Fruit fly (Drosophila melanogaster) whole organism, embryonic: ENCODE results near the gene fok.

Source experiments
- B-H1 ChIP-seq: fragments of 200-800 bp; sonication (Bioruptor generic); IDR thresholded peaks from 3 replicates; pipeline ENCODE4 v1.3.6; 2022; ENCODE audit warnings: missing biosample characterization, missing genetic modification characterization
- Bgb ChIP-seq: fragments of 200-800 bp; sonication (Bioruptor generic); IDR thresholded peaks from 2 replicates; pipeline ENCODE4 v1.3.6; 2022; ENCODE audit warnings: missing biosample characterization, missing genetic modification characterization; ENCODE audit not compliant: partially characterized antibody
- CG10431 ChIP-seq: fragments of 200-800 bp; sonication (Bioruptor generic); optimal IDR thresholded peaks from 3 replicates; lab custom pipeline; 2018; ENCODE audit warnings: missing biosample characterization, mild to moderate bottlenecking, missing genetic modification characterization
- CG14050 ChIP-seq: fragments of 200-800 bp; sonication (Bioruptor generic); IDR thresholded peaks from 3 replicates; pipeline ENCODE4 v1.3.6; 2022; ENCODE audit warnings: missing biosample characterization, missing genetic modification characterization
- CG16779 ChIP-seq: fragments of 200-800 bp; sonication (Bioruptor generic); IDR thresholded peaks from 2 replicates; pipeline ENCODE4 v1.3.6; 2022; ENCODE audit warnings: missing biosample characterization, missing genetic modification characterization
- CG17385 ChIP-seq: fragments of 200-800 bp; sonication (Bioruptor generic); optimal IDR thresholded peaks from 3 replicates; lab custom pipeline; 2018; ENCODE audit warnings: missing biosample characterization, mild to moderate bottlenecking, missing genetic modification characterization
- CG18599 ChIP-seq: fragments of 200-800 bp; sonication (Bioruptor generic); optimal IDR thresholded peaks from 3 replicates; lab custom pipeline; 2017; ENCODE audit warnings: missing biosample characterization, missing genetic modification characterization, mild to moderate bottlenecking, moderate library complexity, missing genetic modification reagents
- CG2712 ChIP-seq: fragments of 200-800 bp; optimal IDR thresholded peaks from 3 replicates; lab custom pipeline; 2019; ENCODE audit warnings: missing biosample characterization, mild to moderate bottlenecking, missing genetic modification characterization, moderate library complexity
- CG31388 ChIP-seq: fragments of 200-800 bp; sonication (Bioruptor generic); optimal IDR thresholded peaks from 2 replicates; lab custom pipeline; 2016; ENCODE audit warnings: missing biosample characterization, missing genetic modification characterization
- CG34422 ChIP-seq: fragments of 200-800 bp; sonication (Bioruptor generic); IDR thresholded peaks from 3 replicates; pipeline ENCODE4 v1.3.6; 2022; ENCODE audit warnings: missing biosample characterization, missing genetic modification characterization
- CG4707 ChIP-seq: fragments of 200-800 bp; sonication (Bioruptor generic); optimal IDR thresholded peaks from 2 replicates; lab custom pipeline; 2018; ENCODE audit warnings: missing biosample characterization, mild to moderate bottlenecking, missing genetic modification characterization, moderate library complexity
- CG6272 ChIP-seq: fragments of 200-800 bp; sonication (Bioruptor generic); IDR thresholded peaks from 2 replicates; pipeline ENCODE4 v1.3.6; 2022; ENCODE audit warnings: missing biosample characterization, missing genetic modification characterization
- CG6791 ChIP-seq: fragments of 200-800 bp; sonication (Bioruptor generic); IDR thresholded peaks from 3 replicates; pipeline ENCODE4 v1.3.6; 2022; ENCODE audit warnings: missing biosample characterization, missing genetic modification characterization; ENCODE audit not compliant: partially characterized antibody
- Dref ChIP-seq: fragments of 200-800 bp; sonication (Bioruptor generic); IDR thresholded peaks from 2 replicates; pipeline ENCODE4 v1.3.6; 2022; ENCODE audit warnings: missing biosample characterization, missing genetic modification characterization
- Eip74EF ChIP-seq, 2 experiments: fragments of 200-800 bp in 1 of 2; fragments of >200 bp in 1 of 2; sonication (Bioruptor generic) in 1 of 2; optimal IDR thresholded peaks; 2 replicates each; lab custom pipeline; 2017 to 2019; ENCODE audit warnings: missing biosample characterization in 2 of 2, missing genetic modification characterization in 2 of 2, mild to moderate bottlenecking in 1 of 2, moderate library complexity in 1 of 2
- MESR4 ChIP-seq: fragments of 200-800 bp; sonication (Bioruptor generic); optimal IDR thresholded peaks from 2 replicates; lab custom pipeline; 2018; ENCODE audit warnings: missing biosample characterization, mild to moderate bottlenecking, missing genetic modification characterization, moderate library complexity
- Meics ChIP-seq: fragments of 200-800 bp; sonication (Bioruptor generic); optimal IDR thresholded peaks from 2 replicates; lab custom pipeline; 2017; ENCODE audit warnings: missing biosample characterization, mild to moderate bottlenecking, missing genetic modification characterization
- Mrtf ChIP-seq: fragments of 200-800 bp; sonication (Bioruptor generic); IDR thresholded peaks from 3 replicates; pipeline ENCODE4 v1.3.6; 2022; ENCODE audit warnings: missing biosample characterization, missing genetic modification characterization
- Myb ChIP-seq: fragments of 200-800 bp; sonication (Bioruptor generic); optimal IDR thresholded peaks from 2 replicates; lab custom pipeline; 2016; ENCODE audit warnings: missing biosample characterization, missing genetic modification characterization
- Poxn ChIP-seq: fragments of 200-800 bp; sonication (Bioruptor generic); IDR thresholded peaks from 2 replicates; pipeline ENCODE4 v1.3.6; 2022; ENCODE audit warnings: missing biosample characterization, missing genetic modification characterization
- Tbp ChIP-seq: fragments of >200 bp; optimal IDR thresholded peaks from 2 replicates; lab custom pipeline; 2018; ENCODE audit warnings: missing biosample characterization, missing genetic modification characterization
- Vsx1 ChIP-seq: fragments of 200-800 bp; sonication (Bioruptor generic); optimal IDR thresholded peaks from 2 replicates; lab custom pipeline; 2017; ENCODE audit warnings: missing biosample characterization, mild to moderate bottlenecking, missing genetic modification characterization, missing genetic modification reagents
- abd-A ChIP-seq: fragments of 200-800 bp; sonication (Bioruptor generic); optimal IDR thresholded peaks from 3 replicates; lab custom pipeline; 2019; ENCODE audit warnings: missing biosample characterization, mild to moderate bottlenecking, missing genetic modification characterization, moderate library complexity
- ac ChIP-seq: fragments of 200-800 bp; sonication (Bioruptor generic); optimal IDR thresholded peaks from 3 replicates; lab custom pipeline; 2017; ENCODE audit warnings: missing biosample characterization, mild to moderate bottlenecking, missing genetic modification characterization
- ap ChIP-seq: fragments of 200-800 bp; sonication (Bioruptor generic); IDR thresholded peaks from 2 replicates; pipeline ENCODE4 v1.3.6; 2022; ENCODE audit warnings: missing biosample characterization, missing genetic modification characterization
- az2 ChIP-seq: fragments of 200-800 bp; sonication (Bioruptor generic); optimal IDR thresholded peaks from 3 replicates; lab custom pipeline; 2016; ENCODE audit warnings: missing biosample characterization, missing genetic modification characterization
- bigmax ChIP-seq: fragments of 200-800 bp; sonication (Bioruptor generic); optimal IDR thresholded peaks from 2 replicates; lab custom pipeline; 2018; ENCODE audit warnings: missing biosample characterization, mild to moderate bottlenecking, missing genetic modification characterization
- bowl ChIP-seq: fragments of 200-800 bp; sonication (Bioruptor generic); IDR thresholded peaks from 2 replicates; pipeline ENCODE4 v1.3.6; 2022; ENCODE audit warnings: missing biosample characterization, missing genetic modification characterization
- bsh ChIP-seq, 2 experiments: fragments of 200-800 bp; sonication (Bioruptor generic); optimal IDR thresholded peaks; 2 replicates each; lab custom pipeline; 2017 to 2018; ENCODE audit warnings: mild to moderate bottlenecking in 2 of 2, missing biosample characterization in 2 of 2, missing genetic modification characterization in 2 of 2, moderate library complexity in 1 of 2
- btn ChIP-seq: fragments of 200-800 bp; sonication (Bioruptor generic); optimal IDR thresholded peaks from 2 replicates; lab custom pipeline; 2016; ENCODE audit warnings: missing biosample characterization, missing genetic modification characterization
- cg ChIP-seq: fragments of 200-800 bp; sonication (Bioruptor generic); optimal IDR thresholded peaks from 3 replicates; lab custom pipeline; 2019; ENCODE audit warnings: missing biosample characterization, mild to moderate bottlenecking, missing genetic modification characterization, moderate library complexity
- croc ChIP-seq: fragments of 200-800 bp; sonication (Bioruptor generic); conservative IDR thresholded peaks from 3 replicates; pipeline ENCODE4 v1.3.6; 2022; ENCODE audit warnings: missing biosample characterization, missing genetic modification characterization
- esg ChIP-seq: fragments of 200-800 bp; sonication (Bioruptor generic); conservative IDR thresholded peaks from 2 replicates; pipeline ENCODE4 v1.3.6; 2022; ENCODE audit warnings: missing biosample characterization, missing genetic modification characterization
- gfzf ChIP-seq: fragments of 200-800 bp; sonication (Bioruptor generic); optimal IDR thresholded peaks from 2 replicates; lab custom pipeline; 2016; ENCODE audit warnings: missing biosample characterization, mild to moderate bottlenecking, missing genetic modification characterization, moderate library complexity
- grn ChIP-seq: fragments of 200-800 bp; sonication (Bioruptor generic); optimal IDR thresholded peaks from 3 replicates; lab custom pipeline; 2017; ENCODE audit warnings: missing biosample characterization, missing genetic modification characterization
- gro ChIP-seq: fragments of 200-800 bp; sonication (Bioruptor generic); optimal IDR thresholded peaks from 2 replicates; lab custom pipeline; 2016; ENCODE audit warnings: missing biosample characterization, missing genetic modification characterization
- gsb-n ChIP-seq: fragments of 200-800 bp; sonication (Bioruptor generic); optimal IDR thresholded peaks from 3 replicates; lab custom pipeline; 2018; ENCODE audit warnings: missing biosample characterization, mild to moderate bottlenecking, missing genetic modification characterization
- h ChIP-seq: fragments of >200 bp; optimal IDR thresholded peaks from 2 replicates; lab custom pipeline; 2017
- ind ChIP-seq: fragments of 200-800 bp; sonication (Bioruptor generic); optimal IDR thresholded peaks from 3 replicates; lab custom pipeline; 2016; ENCODE audit warnings: missing biosample characterization, missing genetic modification characterization
- oc ChIP-seq: fragments of 200-800 bp; sonication (Bioruptor generic); optimal IDR thresholded peaks from 2 replicates; lab custom pipeline; 2018; ENCODE audit warnings: missing biosample characterization, mild to moderate bottlenecking, missing genetic modification characterization, moderate library complexity
- pb ChIP-seq: fragments of 200-800 bp; sonication (Bioruptor generic); optimal IDR thresholded peaks from 3 replicates; lab custom pipeline; 2016; ENCODE audit warnings: missing biosample characterization, missing genetic modification characterization
- peb ChIP-seq: fragments of 200-800 bp; sonication (Bioruptor generic); IDR thresholded peaks from 2 replicates; pipeline ENCODE4 v1.3.6; 2022; ENCODE audit warnings: missing biosample characterization, missing genetic modification characterization
- schlank ChIP-seq: fragments of 200-800 bp; sonication (Bioruptor generic); optimal IDR thresholded peaks from 2 replicates; lab custom pipeline; 2018; ENCODE audit warnings: missing biosample characterization, mild to moderate bottlenecking, missing genetic modification characterization
- scrt ChIP-seq: fragments of 200-800 bp; sonication (Bioruptor generic); optimal IDR thresholded peaks from 2 replicates; lab custom pipeline; 2018; ENCODE audit warnings: missing biosample characterization, mild to moderate bottlenecking, missing genetic modification characterization, moderate library complexity
- shn ChIP-seq: fragments of 200-800 bp; sonication (Bioruptor generic); optimal IDR thresholded peaks from 3 replicates; lab custom pipeline; 2016; ENCODE audit warnings: missing biosample characterization, missing genetic modification characterization
- sob ChIP-seq: fragments of 200-800 bp; sonication (Bioruptor generic); IDR thresholded peaks from 2 replicates; pipeline ENCODE4 v1.3.6; 2022; ENCODE audit warnings: missing biosample characterization, missing genetic modification characterization
- sr ChIP-seq: fragments of 200-800 bp; sonication (Bioruptor generic); IDR thresholded peaks from 3 replicates; pipeline ENCODE4 v1.3.6; 2022; ENCODE audit warnings: missing biosample characterization, missing genetic modification characterization
- tap ChIP-seq: fragments of 200-800 bp; optimal IDR thresholded peaks from 3 replicates; lab custom pipeline; 2019; ENCODE audit warnings: missing biosample characterization, mild to moderate bottlenecking, missing genetic modification characterization, moderate library complexity
- trem ChIP-seq: fragments of 200-800 bp; optimal IDR thresholded peaks from 3 replicates; lab custom pipeline; 2019; ENCODE audit warnings: missing biosample characterization, mild to moderate bottlenecking, missing genetic modification characterization, moderate library complexity
- vfl ChIP-seq: fragments of 200-800 bp; sonication (Bioruptor generic); optimal IDR thresholded peaks from 2 replicates; lab custom pipeline; 2016; ENCODE audit warnings: missing biosample characterization, missing genetic modification characterization
- zf30C ChIP-seq: fragments of 200-800 bp; sonication (Bioruptor generic); optimal IDR thresholded peaks from 3 replicates; lab custom pipeline; 2018; ENCODE audit warnings: missing biosample characterization, mild to moderate bottlenecking, missing genetic modification characterization

The fok gene

dm6 chr2L:20075234-20075803, 9.6 kb downstream of the fok start, which contains the start of the genes pr and neb (continued):
- peak; percentile 36; the same call in 1 of the 2 replicates for TF ChIP-seq ap (GFP tag; lab: Robert Waterston, UW)
- no peak for TF ChIP-seq CG18599 (GFP tag; lab: Kevin White, UChicago)
- TF ChIP-seq MESR4 (GFP tag; lab: Kevin White, UChicago): peak; percentile 49
- peak; percentile 25 for TF ChIP-seq trem (tag; lab: Kevin White, UChicago)
- peak; percentile 7 for TF ChIP-seq gro
- TF ChIP-seq sr (GFP tag; lab: Robert Waterston, UW): no peak
- TF ChIP-seq h (lab: Kevin White, UChicago): no peak
- peak; percentile 13 for TF ChIP-seq gfzf
- TF ChIP-seq ac (GFP tag; lab: Kevin White, UChicago): no peak
- TF ChIP-seq CG6272 (GFP tag; lab: Robert Waterston, UW): no peak
- TF ChIP-seq btn (GFP tag; lab: Kevin White, UChicago): no peak
- 0 out of 3 replicates have a peak, but pooled peaks have one; percentile 56 for TF ChIP-seq Mrtf (GFP tag; lab: Robert Waterston, UW)
- peak; percentile 94 for TF ChIP-seq Dref
- TF ChIP-seq az2: peak; percentile 60
- TF ChIP-seq bowl: 0 out of 2 replicates have a peak, but pooled peaks have one; percentile 15
- no peak for TF ChIP-seq Meics
- no peak for TF ChIP-seq zf30C (GFP tag; lab: Kevin White, UChicago)
- peak; percentile 2 for TF ChIP-seq Myb (GFP tag; lab: Kevin White, UChicago)
- peak; percentile 55 for TF ChIP-seq CG2712 (tag; lab: Kevin White, UChicago)
- TF ChIP-seq CG4707 (GFP tag; lab: Kevin White, UChicago): no peak
- TF ChIP-seq abd-A (tag; lab: Kevin White, UChicago): no peak
- TF ChIP-seq bigmax: no peak
- peak in 1 of 2 experiments; percentile 49 for TF ChIP-seq bsh (GFP tag; optimal IDR thresholded peaks at IDR 0.05; lab: Kevin White, UChicago)
- TF ChIP-seq Poxn: no peak
- TF ChIP-seq CG14050: peak; percentile 63; the same call in 2 of the 3 replicates
- peak; percentile 30 for TF ChIP-seq CG17385
- peak; percentile 77 for TF ChIP-seq sob (GFP tag; lab: Robert Waterston, UW)
- TF ChIP-seq schlank (tag; lab: Kevin White, UChicago): no peak
- TF ChIP-seq B-H1 (GFP tag; lab: Robert Waterston, UW): no peak
- TF ChIP-seq peb: no peak
- peak; percentile 72 for TF ChIP-seq esg (GFP tag; lab: Robert Waterston, UW)
- TF ChIP-seq CG34422: peak; percentile 67; the same call in 1 of the 3 replicates
- peak; percentile 33 for TF ChIP-seq CG31388 (GFP tag; lab: Kevin White, UChicago)
- no peak for TF ChIP-seq Bgb (GFP tag; lab: Robert Waterston, UW)
- TF ChIP-seq grn (GFP tag; lab: Kevin White, UChicago): no peak
- TF ChIP-seq oc (tag; lab: Kevin White, UChicago): no peak
- TF ChIP-seq ind (GFP tag; lab: Kevin White, UChicago): peak; percentile 11
- TF ChIP-seq shn (GFP tag; lab: Kevin White, UChicago): no peak
- TF ChIP-seq cg (GFP tag; lab: Kevin White, UChicago): no peak
- TF ChIP-seq CG10431 (GFP tag; lab: Kevin White, UChicago): no peak
- peak; percentile 70 for TF ChIP-seq Vsx1
- TF ChIP-seq scrt (GFP tag; lab: Kevin White, UChicago): no peak
- TF ChIP-seq tap (tag; lab: Kevin White, UChicago): no peak
- peak in 1 of 2 experiments; percentile 37 for TF ChIP-seq Eip74EF (GFP tag; optimal IDR thresholded peaks at IDR 0.05; lab: Kevin White, UChicago)
- no peak for TF ChIP-seq Tbp (GFP tag; lab: Kevin White, UChicago)
- TF ChIP-seq CG6791 (GFP tag; lab: Robert Waterston, UW): no peak
- TF ChIP-seq pb (GFP tag; lab: Kevin White, UChicago): no peak
- TF ChIP-seq CG16779: no peak
- no peak for TF ChIP-seq croc
- no peak for TF ChIP-seq vfl (GFP tag; lab: Kevin White, UChicago)
- no peak for TF ChIP-seq gsb-n (tag; lab: Kevin White, UChicago)
